Fruit fly (Drosophila melanogaster): ENCODE results near the gene Bka.

Gene Bka

DNA sequence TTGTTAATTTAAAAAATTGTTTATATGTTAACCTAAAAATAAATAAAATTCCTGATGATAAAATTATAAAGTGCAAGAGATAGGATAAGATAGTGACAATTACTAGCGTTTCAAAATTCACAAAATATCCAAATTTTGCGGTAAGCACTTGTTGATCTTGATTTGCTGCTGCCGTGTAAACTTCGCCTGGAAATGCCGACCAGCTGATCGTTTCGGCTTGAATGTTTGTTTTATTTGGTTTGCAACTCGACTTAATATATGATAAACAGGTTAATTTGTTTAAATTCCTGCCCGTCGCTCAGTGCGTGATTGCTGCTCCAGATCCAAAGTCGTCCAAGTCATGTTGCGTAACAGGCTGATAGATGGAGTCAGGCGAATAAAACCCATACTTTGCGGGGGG lies 26.3 kb downstream of the Bka start, which contains the start of gene CG4592 (continued):
- TF ChIP-seq CG11723 (GFP tag; optimal IDR thresholded peaks at IDR 0.05) (no peak), YL-1 (GFP tag; optimal IDR thresholded peaks at IDR 0.05) (peak; percentile 19), Sin3A (optimal IDR thresholded peaks at IDR 0.05) (no peak), CG4707 (GFP tag; optimal IDR thresholded peaks at IDR 0.05) (no peak), CG1024 (GFP tag; IDR thresholded peaks at IDR 0.05) (peak; percentile 25; the same call in 1 of the 2 replicates), CG3995 (GFP tag; optimal IDR thresholded peaks at IDR 0.05) (no peak), H2.0 (GFP tag; IDR thresholded peaks at IDR 0.05) (peak; percentile 66), lab (GFP tag; optimal IDR thresholded peaks at IDR 0.05) (peak; percentile 78), zfh1 (GFP tag; IDR thresholded peaks at IDR 0.05) (peak; percentile 79), pita (GFP tag; optimal IDR thresholded peaks at IDR 0.05) (peak; percentile 14), bab2 (GFP tag; optimal IDR thresholded peaks at IDR 0.05) (peak; percentile 22), dm (GFP tag; optimal IDR thresholded peaks at IDR 0.05) (no peak), CG7357 (GFP tag; IDR thresholded peaks at IDR 0.05) (no peak), trem (tag; optimal IDR thresholded peaks at IDR 0.05) (peak; percentile 37), cato (GFP tag; optimal IDR thresholded peaks at IDR 0.05; ENCODE audit: borderline replicate concordance) (peak; percentile 24), tin (GFP tag; optimal IDR thresholded peaks at IDR 0.05) (peak; percentile 57), Awh (GFP tag; IDR thresholded peaks at IDR 0.05) (no peak), CG8924 (tag; optimal IDR thresholded peaks at IDR 0.05) (peak; percentile 75), Hand (GFP tag; optimal IDR thresholded peaks at IDR 0.05) (peak; percentile 6), ssp (GFP tag; IDR thresholded peaks at IDR 0.05) (peak; percentile 14; the same call in 1 of the 2 replicates), mirr (GFP tag; optimal IDR thresholded peaks at IDR 0.05) (peak; percentile 50), CG4730 (GFP tag; IDR thresholded peaks at IDR 0.05) (no peak), zen (tag; optimal IDR thresholded peaks at IDR 0.05) (peak; percentile 48), Ssrp (tag; optimal IDR thresholded peaks at IDR 0.05) (no peak), Hmr (GFP tag; optimal IDR thresholded peaks at IDR 0.05) (peak; percentile 67), CG2120 (GFP tag; optimal IDR thresholded peaks at IDR 0.05) (peak; percentile 71), dpn (GFP tag; optimal IDR thresholded peaks at IDR 0.05) (peak; percentile 24 to 50), CG12942 (GFP tag; optimal IDR thresholded peaks at IDR 0.05) (peak; percentile 29), maf-S (GFP tag; optimal IDR thresholded peaks at IDR 0.05) (peak; percentile 44), CrebB (tag; optimal IDR thresholded peaks at IDR 0.05) (peak; percentile 47), H15 (GFP tag; IDR thresholded peaks at IDR 0.05) (no peak), CG2875 (GFP tag; optimal IDR thresholded peaks at IDR 0.05) (peak; percentile 45), cas (GFP tag; IDR thresholded peaks at IDR 0.05) (0 out of 2 replicates have a peak, but pooled peaks have one; percentile 37), fd64A (GFP tag; optimal IDR thresholded peaks at IDR 0.05) (no peak), Fer3 (tag; optimal IDR thresholded peaks at IDR 0.05) (peak; percentile 67), CG18476 (GFP tag; optimal IDR thresholded peaks at IDR 0.05) (peak; percentile 39), CG13287 (GFP tag; IDR thresholded peaks at IDR 0.05; ENCODE audit: partially characterized antibody) (peak; percentile 40; the same call in 1 of the 2 replicates), CG11085 (GFP tag; IDR thresholded peaks at IDR 0.05) (no peak), D19A (tag; optimal IDR thresholded peaks at IDR 0.05) (no peak), CG10366 (GFP tag; IDR thresholded peaks at IDR 0.05) (peak; percentile 72), CG17829 (tag; optimal IDR thresholded peaks at IDR 0.05) (peak; percentile 65), CG31441 (GFP tag; IDR thresholded peaks at IDR 0.05) (no peak), Med (GFP tag) (peak; percentile 93), cwo (GFP tag; optimal IDR thresholded peaks at IDR 0.05) (peak; percentile 14), en (GFP tag; optimal IDR thresholded peaks at IDR 0.05) (no peak), ems (GFP tag; optimal IDR thresholded peaks at IDR 0.05) (peak; percentile 18), Blimp-1 (GFP tag; optimal IDR thresholded peaks at IDR 0.05) (peak; percentile 51), ind (GFP tag; optimal IDR thresholded peaks at IDR 0.05) (peak; percentile 27), prd (optimal IDR thresholded peaks at IDR 0.05) (no peak), prd (GFP tag; IDR thresholded peaks at IDR 0.05) (peak; percentile 53; the same call in 2 of the 3 replicates), CG10321 (GFP tag; IDR thresholded peaks at IDR 0.05) (peak; percentile 32; the same call in 1 of the 2 replicates)
